2 fruit fly cellular contexts compared by ENCODE assay signal in genomic region chr3R:9512193-9513051, dm6.
TF ChIP-seq lines count a peak whose summit lies in the region.

No protein-coding gene starts in this region.

TF ChIP-seq in whole organism, embryonic, 481 proteins besides CTCF, POLR2A, EP300 and RAD21 (continued from another document):
- TF ChIP-seq Atf6 (GFP tag; IDR thresholded peaks at IDR 0.05; lab: Robert Waterston, UW) (no peak), CG5953 (GFP tag; IDR thresholded peaks at IDR 0.05; lab: Robert Waterston, UW) (no peak), sqz (GFP tag; optimal IDR thresholded peaks at IDR 0.05; lab: Kevin White, UChicago) (peak; percentile 51), Med (GFP tag; lab: Kevin White, UChicago) (peak; percentile 20), lab (GFP tag; optimal IDR thresholded peaks at IDR 0.05; lab: Kevin White, UChicago) (no peak), sob (GFP tag; IDR thresholded peaks at IDR 0.05; lab: Robert Waterston, UW) (no peak), gcm (GFP tag; optimal IDR thresholded peaks at IDR 0.05; lab: Kevin White, UChicago) (peak; percentile 21), slbo (GFP tag; IDR thresholded peaks at IDR 0.05; lab: Robert Waterston, UW) (no peak)

TF ChIP-seq in whole organism, prepupa, 60 proteins besides CTCF, POLR2A, EP300 and RAD21 (continued from another document):
- no peak for TF ChIP-seq salr (GFP tag; optimal IDR thresholded peaks at IDR 0.05; lab: Kevin White, UChicago)
